Worm (Caenorhabditis elegans) whole organism, mixed stage, embryonic: ENCODE measurements around the gene C45B11.8.

Source experiments
- M03D4.4 ChIP-seq: sonication (generic microtip); optimal IDR thresholded peaks from 2 replicates; lab custom pipeline; 2017; ENCODE audit warnings: mild to moderate bottlenecking, missing genetic modification characterization, missing compliant biosample characterization
- bed-3 ChIP-seq: fragments of 200-800 bp; sonication (Bioruptor generic); optimal IDR thresholded peaks from 3 replicates; lab custom pipeline; 2018; ENCODE audit warnings: mild to moderate bottlenecking, missing genetic modification characterization, moderate library complexity, missing compliant biosample characterization
- ceh-39 ChIP-seq: fragments of 150-350 bp; optimal IDR thresholded peaks from 2 replicates; lab custom pipeline; 2014; ENCODE audit warnings: missing biosample characterization, missing genetic modification characterization
- ceh-43 ChIP-seq: fragments of 200-800 bp; sonication (Bioruptor generic); optimal IDR thresholded peaks from 2 replicates; lab custom pipeline; 2018; ENCODE audit warnings: mild to moderate bottlenecking, missing genetic modification characterization, moderate library complexity, missing compliant biosample characterization
- cnd-1 ChIP-seq: fragments of 200-800 bp; sonication (Bioruptor generic); optimal IDR thresholded peaks from 2 replicates; lab custom pipeline; 2018; ENCODE audit warnings: mild to moderate bottlenecking, missing genetic modification characterization, missing compliant biosample characterization
- elt-1 ChIP-seq: sonication (generic microtip); optimal IDR thresholded peaks from 2 replicates; lab custom pipeline; 2017; ENCODE audit warnings: missing genetic modification characterization, mild to moderate bottlenecking, missing compliant biosample characterization, antibody characterized with exemption, moderate library complexity, borderline replicate concordance; ENCODE audit not compliant: insufficient read depth
- flh-1 ChIP-seq: fragments of 200-800 bp; sonication (Bioruptor generic); optimal IDR thresholded peaks from 2 replicates; lab custom pipeline; 2018; ENCODE audit warnings: mild to moderate bottlenecking, missing genetic modification characterization, moderate library complexity, missing compliant biosample characterization
- ham-2 ChIP-seq: fragments of 200-800 bp; sonication (Bioruptor generic); optimal IDR thresholded peaks from 2 replicates; lab custom pipeline; 2018; ENCODE audit warnings: mild to moderate bottlenecking, missing genetic modification characterization, missing compliant biosample characterization
- hlh-1 ChIP-seq: fragments of 150-350 bp; optimal IDR thresholded peaks from 2 replicates; lab custom pipeline; 2014; ENCODE audit warnings: missing biosample characterization, missing genetic modification reagents, missing genetic modification characterization
- lin-13 ChIP-seq: fragments of 150-350 bp; optimal IDR thresholded peaks from 2 replicates; lab custom pipeline; 2014; ENCODE audit warnings: missing biosample characterization, missing genetic modification characterization
- lin-32 ChIP-seq: fragments of 200-800 bp; sonication (Bioruptor generic); optimal IDR thresholded peaks from 2 replicates; lab custom pipeline; 2018; ENCODE audit warnings: mild to moderate bottlenecking, missing genetic modification characterization, missing compliant biosample characterization
- lsy-2 ChIP-seq: fragments of 150-350 bp; optimal IDR thresholded peaks from 2 replicates; lab custom pipeline; 2014; ENCODE audit warnings: missing biosample characterization, missing genetic modification characterization
- mab-5 ChIP-seq: fragments of 150-350 bp; optimal IDR thresholded peaks from 2 replicates; lab custom pipeline; 2014; ENCODE audit warnings: missing biosample characterization, missing genetic modification characterization
- mep-1 ChIP-seq: fragments of 150-350 bp; optimal IDR thresholded peaks from 2 replicates; lab custom pipeline; 2017; ENCODE audit warnings: missing biosample characterization, missing genetic modification reagents, missing genetic modification characterization, inconsistent platforms
- mls-2 ChIP-seq: sonication (generic microtip); optimal IDR thresholded peaks from 2 replicates; lab custom pipeline; 2016; ENCODE audit warnings: mild to moderate bottlenecking, missing genetic modification characterization, moderate library complexity, missing compliant biosample characterization
- nhr-12 ChIP-seq: fragments of 150-350 bp; optimal IDR thresholded peaks from 2 replicates; lab custom pipeline; 2014; ENCODE audit warnings: missing biosample characterization, missing genetic modification characterization
- nhr-2 ChIP-seq: fragments of 150-350 bp; optimal IDR thresholded peaks from 2 replicates; lab custom pipeline; 2014; ENCODE audit warnings: missing biosample characterization, missing genetic modification characterization
- nhr-237 ChIP-seq: fragments of 150-350 bp; optimal IDR thresholded peaks from 2 replicates; lab custom pipeline; 2014; ENCODE audit warnings: missing biosample characterization, missing genetic modification characterization
- nhr-28 ChIP-seq: fragments of 150-350 bp; optimal IDR thresholded peaks from 2 replicates; lab custom pipeline; 2014; ENCODE audit warnings: missing biosample characterization, missing genetic modification characterization
- pha-4 ChIP-seq: fragments of 150-350 bp; optimal IDR thresholded peaks from 2 replicates; lab custom pipeline; 2018; ENCODE audit warnings: missing biosample characterization, missing genetic modification reagents, missing genetic modification characterization
- sem-2 ChIP-seq: fragments of 200-800 bp; sonication (Bioruptor generic); optimal IDR thresholded peaks from 2 replicates; lab custom pipeline; 2018; ENCODE audit warnings: mild to moderate bottlenecking, missing genetic modification characterization, missing compliant biosample characterization
- snpc-4 ChIP-seq: fragments of 150-350 bp; optimal IDR thresholded peaks from 2 replicates; lab custom pipeline; 2014; ENCODE audit warnings: missing biosample characterization, missing genetic modification characterization
- sptf-1 ChIP-seq: sonication (generic microtip); optimal IDR thresholded peaks from 2 replicates; lab custom pipeline; 2017; ENCODE audit warnings: mild to moderate bottlenecking, missing genetic modification characterization, moderate library complexity, missing compliant biosample characterization
- tbx-8 ChIP-seq: fragments of 200-800 bp; sonication (Bioruptor generic); optimal IDR thresholded peaks from 2 replicates; lab custom pipeline; 2018; ENCODE audit warnings: mild to moderate bottlenecking, missing genetic modification characterization, moderate library complexity, missing compliant biosample characterization
- unc-120 ChIP-seq: sonication (generic microtip); optimal IDR thresholded peaks from 2 replicates; lab custom pipeline; 2017; ENCODE audit warnings: missing genetic modification characterization, missing compliant biosample characterization; ENCODE audit not compliant: poor library complexity, severe bottlenecking
- unc-39 ChIP-seq: fragments of 150-350 bp; optimal IDR thresholded peaks from 2 replicates; lab custom pipeline; 2014; ENCODE audit warnings: missing biosample characterization, missing genetic modification characterization
- zip-8 ChIP-seq: fragments of 150-350 bp; optimal IDR thresholded peaks from 2 replicates; lab custom pipeline; 2014; ENCODE audit warnings: missing biosample characterization, missing genetic modification characterization
- ztf-11 ChIP-seq: fragments of 150-350 bp; optimal IDR thresholded peaks from 2 replicates; lab custom pipeline; 2014; ENCODE audit warnings: missing biosample characterization, missing genetic modification characterization

The C45B11.8 gene

ce11 chrV:11051921-11052320, 11.3 kb downstream of the C45B11.8 start, which contains the start of gene T04C12.33:
Gene T04C12.33, plus strand, starts transcription at chrV:11052221.
- TF ChIP-seq elt-1 (no peak), nhr-2 (no peak), unc-120 (tag; lab: Kevin White, UChicago) (no peak), snpc-4 (tag; lab: Kevin White, UChicago) (no peak), unc-39 (tag; lab: Kevin White, UChicago) (no peak), mls-2 (tag; lab: Kevin White, UChicago) (no peak), lin-13 (tag; lab: Kevin White, UChicago) (no peak), sem-2 (GFP tag; lab: Kevin White, UChicago) (no peak)

DNA sequence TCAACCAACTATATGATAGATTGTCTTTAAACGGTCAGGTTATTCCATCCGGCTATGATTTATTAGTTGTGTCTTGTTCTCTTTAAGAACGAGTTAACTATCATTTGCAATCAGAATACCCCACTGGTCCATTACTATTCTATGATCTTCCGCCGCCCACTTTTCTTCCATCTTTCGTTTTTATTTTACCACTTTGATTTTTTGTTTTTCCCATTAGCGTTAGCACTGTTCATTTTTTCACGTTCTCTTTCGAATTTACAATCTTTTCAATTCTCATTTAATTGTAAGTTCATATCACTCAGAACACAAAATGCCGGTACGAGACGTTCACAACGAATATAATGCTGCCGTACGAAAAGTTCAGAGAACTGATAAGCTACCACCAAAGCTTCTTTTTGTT, 13.3 kb downstream of the C45B11.8 start, which contains the start of gene T04C12.7:
T04C12.7 (plus strand) TSS at position 301 of the 400 bp plus-strand sequence.
- no peak for TF ChIP-seq hlh-1 (tag; lab: Kevin White, UChicago)
- no peak for TF ChIP-seq sptf-1 (tag; lab: Kevin White, UChicago)
- no peak for TF ChIP-seq nhr-28 (tag; lab: Kevin White, UChicago)
- no peak for TF ChIP-seq ztf-11 (tag; lab: Kevin White, UChicago)
- TF ChIP-seq pha-4 (tag; lab: Kevin White, UChicago), result no peak
- no peak for TF ChIP-seq nhr-2

- no peak for TF ChIP-seq nhr-2
- TF ChIP-seq flh-1 (GFP tag; lab: Kevin White, UChicago), result no peak
- TF ChIP-seq ztf-11 (tag; lab: Kevin White, UChicago), result no peak
- no peak for TF ChIP-seq bed-3
- TF ChIP-seq mep-1, result no peak
- no peak for TF ChIP-seq lin-32 (GFP tag; lab: Kevin White, UChicago)
- no peak for TF ChIP-seq mls-2 (tag; lab: Kevin White, UChicago)
- TF ChIP-seq tbx-8 (GFP tag; lab: Kevin White, UChicago), result no peak
- no peak for TF ChIP-seq ceh-43
- no peak for TF ChIP-seq zip-8
- TF ChIP-seq ceh-39, result no peak
- no peak for TF ChIP-seq nhr-28 (tag; lab: Kevin White, UChicago)
- TF ChIP-seq cnd-1 (tag; lab: Kevin White, UChicago), result no peak
- TF ChIP-seq elt-1, result no peak
- TF ChIP-seq mab-5 (tag; lab: Kevin White, UChicago), result no peak
- no peak for TF ChIP-seq lsy-2 (tag; lab: Kevin White, UChicago)
- TF ChIP-seq lin-13 (tag; lab: Kevin White, UChicago), result no peak
- TF ChIP-seq nhr-12 (tag; lab: Kevin White, UChicago), result no peak
- TF ChIP-seq ham-2 (GFP tag; lab: Kevin White, UChicago), result no peak
Observed at ce11 chrV:11056484-11056883, 15.9 kb downstream of the C45B11.8 start.

DNA sequence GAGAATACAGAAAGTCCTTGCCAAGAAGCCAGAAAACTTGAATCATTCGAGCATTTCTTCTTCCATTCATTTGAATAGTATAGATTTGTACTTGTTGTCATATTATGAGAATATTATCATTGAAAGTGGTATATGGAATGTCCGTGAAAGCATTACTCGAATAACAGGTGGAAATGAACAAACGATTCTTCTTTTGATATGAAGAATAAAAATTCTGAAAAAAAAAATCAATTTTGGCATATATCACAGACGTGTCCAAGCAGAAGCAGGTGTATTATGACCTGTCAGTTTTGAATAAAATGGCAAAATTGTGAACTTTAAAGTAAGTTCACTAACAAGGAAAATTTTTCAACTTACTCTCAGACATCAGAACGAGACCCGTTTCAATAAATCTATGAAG, 16.5 kb downstream of the C45B11.8 start, which contains the start of gene srh-75:
srh-75 (minus strand) TSS at position 101 of the 400 bp plus-strand sequence.
- no peak for TF ChIP-seq ham-2 (GFP tag; lab: Kevin White, UChicago)
- TF ChIP-seq mep-1, result no peak

- TF ChIP-seq mls-2 (tag; lab: Kevin White, UChicago), result no peak
Observed at ce11 chrV:11059180-11059579, 18.6 kb downstream of the C45B11.8 start, which contains the start of gene T04C12.1. Gene T04C12.1, minus strand, starts transcription at chrV:11059269.

DNA sequence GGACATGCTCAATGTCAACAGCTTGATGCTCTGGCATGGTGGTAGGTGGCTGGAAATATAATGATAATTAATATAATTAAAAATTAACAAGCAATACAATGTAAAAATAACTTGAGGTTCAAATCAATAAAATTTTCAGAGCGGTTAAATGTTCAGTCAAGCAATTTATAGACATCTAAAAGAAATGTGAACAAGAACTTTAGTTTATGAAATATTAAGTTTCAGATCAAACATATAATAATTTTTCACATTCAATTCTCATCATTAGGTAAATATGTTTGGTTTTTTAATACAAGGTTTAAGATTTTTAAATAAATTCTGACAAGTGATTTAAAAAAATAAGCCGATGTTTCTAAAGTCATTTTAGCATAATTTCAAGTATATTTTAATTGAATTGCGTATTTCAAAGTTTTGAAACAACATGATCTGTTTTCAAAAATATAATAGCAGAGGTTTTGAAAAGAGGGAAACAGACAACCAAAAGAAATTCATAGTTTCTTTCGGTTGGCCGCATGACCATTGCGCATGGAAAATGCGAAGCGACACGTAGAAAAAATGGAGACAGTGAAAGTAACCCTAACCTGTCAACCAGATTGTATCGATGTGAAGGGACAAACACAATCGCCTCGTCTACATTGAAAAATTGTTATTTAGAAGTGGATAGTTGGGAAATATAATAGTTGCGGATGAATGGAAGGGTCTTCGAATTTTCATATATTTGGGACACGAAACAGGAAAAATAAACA, 19.8 kb downstream of the C45B11.8 start, which contains the start of gene T04C12.11:
T04C12.11 (minus strand) TSS at position 51 of the 746 bp plus-strand sequence.
- TF ChIP-seq ham-2 (GFP tag; lab: Kevin White, UChicago) (no peak), elt-1 (no peak), sptf-1 (tag; lab: Kevin White, UChicago) (no peak), nhr-12 (tag; lab: Kevin White, UChicago) (no peak)
- TF ChIP-seq, all 35 proteins: peak for 0

- no peak for TF ChIP-seq unc-39 (tag; lab: Kevin White, UChicago)
- no peak for TF ChIP-seq mls-2 (tag; lab: Kevin White, UChicago)
- no peak for TF ChIP-seq sem-2 (GFP tag; lab: Kevin White, UChicago)
- no peak for TF ChIP-seq unc-120 (tag; lab: Kevin White, UChicago)
- TF ChIP-seq mep-1, result no peak
- no peak for TF ChIP-seq nhr-28 (tag; lab: Kevin White, UChicago)
- no peak for TF ChIP-seq M03D4.4 (tag; lab: Kevin White, UChicago)
- TF ChIP-seq flh-1 (GFP tag; lab: Kevin White, UChicago), result no peak
- no peak for TF ChIP-seq nhr-237
- TF ChIP-seq lin-13 (tag; lab: Kevin White, UChicago), result no peak
- TF ChIP-seq nhr-12 (tag; lab: Kevin White, UChicago), result no peak
- TF ChIP-seq lsy-2 (tag; lab: Kevin White, UChicago), result no peak
- TF ChIP-seq pha-4 (tag; lab: Kevin White, UChicago), result no peak
- TF ChIP-seq ham-2 (GFP tag; lab: Kevin White, UChicago), result no peak
Observed at ce11 chrV:11061887-11062286, 21.3 kb downstream of the C45B11.8 start.
